Fruit fly (Drosophila melanogaster): ENCODE measurements around the gene alpha-Est6.

Gene alpha-Est6

DNA sequence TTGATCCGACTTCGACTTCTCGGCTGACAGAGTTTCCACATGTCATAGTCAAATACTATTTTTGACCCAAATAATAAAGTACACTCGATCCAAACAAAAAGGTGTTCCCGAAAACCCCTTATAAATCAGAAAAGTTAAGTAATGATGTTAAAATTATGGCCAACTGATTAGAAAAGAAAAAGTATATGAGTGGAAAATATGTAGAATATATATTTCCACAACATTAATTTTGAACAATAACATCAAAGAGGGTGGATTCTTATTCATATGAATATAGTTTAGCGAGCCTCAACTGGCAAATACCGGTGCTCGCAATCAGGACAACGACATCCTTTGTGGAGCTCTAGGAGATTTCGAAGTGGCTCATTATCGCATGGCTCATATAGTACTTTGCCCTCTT is at the start of gene alpha-Est6:
Gene alpha-Est6, minus strand, starts transcription at position 101 of the 400 bp plus-strand sequence.
- TF ChIP-seq CG12605 (GFP tag; IDR thresholded peaks at IDR 0.05) (no peak), CG34367 (tag; optimal IDR thresholded peaks at IDR 0.05) (no peak), Ets98B (GFP tag; IDR thresholded peaks at IDR 0.05) (no peak), CG8159 (tag; optimal IDR thresholded peaks at IDR 0.05) (no peak), CG10348 (GFP tag; IDR thresholded peaks at IDR 0.05) (no peak), CG4496 (GFP tag; IDR thresholded peaks at IDR 0.05) (no peak)

DNA sequence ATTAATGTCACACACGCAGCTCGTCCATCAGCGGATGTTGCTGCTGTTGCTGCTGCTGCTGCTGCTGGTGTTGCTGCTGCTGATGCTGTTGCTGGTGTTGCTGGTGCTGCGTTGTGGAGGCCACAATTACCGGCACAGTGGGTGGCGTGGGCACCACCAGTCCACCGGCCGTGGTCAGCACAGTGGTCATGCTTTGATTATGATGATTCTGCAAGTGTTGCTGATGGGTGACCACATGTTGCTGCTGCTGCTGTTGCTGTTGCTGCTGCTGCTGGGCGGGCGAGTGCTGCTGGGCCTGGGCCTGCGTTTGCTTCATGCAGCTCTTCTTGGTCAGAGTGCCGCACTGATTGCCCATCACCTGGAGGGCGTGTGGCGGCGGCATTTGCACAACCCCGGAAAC is 43.7 kb upstream of the alpha-Est6 start:
- no peak for TF ChIP-seq fd96Ca (GFP tag; IDR thresholded peaks at IDR 0.05)
- no peak for TF ChIP-seq Pif1B (GFP tag; optimal IDR thresholded peaks at IDR 0.05)
- TF ChIP-seq CG4496 (GFP tag; IDR thresholded peaks at IDR 0.05): no peak
- no peak for TF ChIP-seq CG9948 (tag; optimal IDR thresholded peaks at IDR 0.05)
- no peak for TF ChIP-seq EcR (GFP tag; optimal IDR thresholded peaks at IDR 0.05)
- TF ChIP-seq CG34367 (tag; optimal IDR thresholded peaks at IDR 0.05): no peak
- no peak for TF ChIP-seq CG15710 (tag; optimal IDR thresholded peaks at IDR 0.05)
- no peak for TF ChIP-seq Ets98B (GFP tag; IDR thresholded peaks at IDR 0.05)
- no peak for TF ChIP-seq CG17806 (tag; optimal IDR thresholded peaks at IDR 0.05)
- no peak for TF ChIP-seq CG8301 (tag; optimal IDR thresholded peaks at IDR 0.05)
- no peak for TF ChIP-seq D1 (tag; optimal IDR thresholded peaks at IDR 0.05)
- TF ChIP-seq CG14655 (GFP tag; optimal IDR thresholded peaks at IDR 0.05): no peak
- TF ChIP-seq CG8159 (tag; optimal IDR thresholded peaks at IDR 0.05): no peak
- no peak for TF ChIP-seq CG12605 (GFP tag; IDR thresholded peaks at IDR 0.05)
- no peak for TF ChIP-seq CG10348 (GFP tag; IDR thresholded peaks at IDR 0.05)
- TF ChIP-seq Pif1A (GFP tag; optimal IDR thresholded peaks at IDR 0.05): no peak
- no peak for TF ChIP-seq CG32121 (GFP tag; IDR thresholded peaks at IDR 0.05)

DNA sequence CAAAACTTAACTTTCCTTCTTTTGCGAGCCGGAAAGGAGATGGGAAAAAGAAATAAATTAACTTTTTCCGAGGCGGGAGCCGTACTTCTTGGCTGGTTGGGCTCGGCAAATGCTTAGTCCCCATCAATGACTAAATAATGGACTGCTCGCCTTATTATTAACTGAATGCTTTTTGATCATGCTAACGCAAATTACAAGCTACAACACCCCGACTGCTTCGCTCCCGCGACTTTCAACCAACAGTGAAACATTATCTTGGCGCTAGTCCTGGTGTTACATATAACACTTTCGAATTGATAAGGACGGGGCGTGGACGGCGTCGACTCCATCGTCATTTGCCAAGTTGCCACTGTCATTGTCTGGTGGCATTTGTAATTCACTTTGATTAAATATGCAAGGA is 23.1 kb upstream of the alpha-Est6 start, which contains the start of gene CG45545:
Gene CG45545, plus strand, starts transcription at position 301 of the 400 bp plus-strand sequence.
- no peak for TF ChIP-seq CG13204 (GFP tag; optimal IDR thresholded peaks at IDR 0.05)
- no peak for TF ChIP-seq CG17806 (tag; optimal IDR thresholded peaks at IDR 0.05)
- TF ChIP-seq CG8301 (tag; optimal IDR thresholded peaks at IDR 0.05): no peak
- TF ChIP-seq CG9948 (tag; optimal IDR thresholded peaks at IDR 0.05): no peak
- no peak for TF ChIP-seq rn (GFP tag; IDR thresholded peaks at IDR 0.05)
- TF ChIP-seq CG32121 (GFP tag; IDR thresholded peaks at IDR 0.05): no peak
- TF ChIP-seq Pif1B (GFP tag; optimal IDR thresholded peaks at IDR 0.05): no peak
- no peak for TF ChIP-seq CG10348 (GFP tag; IDR thresholded peaks at IDR 0.05)
- no peak for TF ChIP-seq CG15710 (tag; optimal IDR thresholded peaks at IDR 0.05)
- TF ChIP-seq Ets98B (GFP tag; IDR thresholded peaks at IDR 0.05): no peak
- TF ChIP-seq CG8159 (tag; optimal IDR thresholded peaks at IDR 0.05): no peak
- no peak for TF ChIP-seq CG4496 (GFP tag; IDR thresholded peaks at IDR 0.05)
- TF ChIP-seq fd96Ca (GFP tag; IDR thresholded peaks at IDR 0.05): no peak
- no peak for TF ChIP-seq Snoo (tag; optimal IDR thresholded peaks at IDR 0.05)
- no peak for TF ChIP-seq EcR (GFP tag; optimal IDR thresholded peaks at IDR 0.05)
- no peak for TF ChIP-seq CG14655 (GFP tag; optimal IDR thresholded peaks at IDR 0.05)

DNA sequence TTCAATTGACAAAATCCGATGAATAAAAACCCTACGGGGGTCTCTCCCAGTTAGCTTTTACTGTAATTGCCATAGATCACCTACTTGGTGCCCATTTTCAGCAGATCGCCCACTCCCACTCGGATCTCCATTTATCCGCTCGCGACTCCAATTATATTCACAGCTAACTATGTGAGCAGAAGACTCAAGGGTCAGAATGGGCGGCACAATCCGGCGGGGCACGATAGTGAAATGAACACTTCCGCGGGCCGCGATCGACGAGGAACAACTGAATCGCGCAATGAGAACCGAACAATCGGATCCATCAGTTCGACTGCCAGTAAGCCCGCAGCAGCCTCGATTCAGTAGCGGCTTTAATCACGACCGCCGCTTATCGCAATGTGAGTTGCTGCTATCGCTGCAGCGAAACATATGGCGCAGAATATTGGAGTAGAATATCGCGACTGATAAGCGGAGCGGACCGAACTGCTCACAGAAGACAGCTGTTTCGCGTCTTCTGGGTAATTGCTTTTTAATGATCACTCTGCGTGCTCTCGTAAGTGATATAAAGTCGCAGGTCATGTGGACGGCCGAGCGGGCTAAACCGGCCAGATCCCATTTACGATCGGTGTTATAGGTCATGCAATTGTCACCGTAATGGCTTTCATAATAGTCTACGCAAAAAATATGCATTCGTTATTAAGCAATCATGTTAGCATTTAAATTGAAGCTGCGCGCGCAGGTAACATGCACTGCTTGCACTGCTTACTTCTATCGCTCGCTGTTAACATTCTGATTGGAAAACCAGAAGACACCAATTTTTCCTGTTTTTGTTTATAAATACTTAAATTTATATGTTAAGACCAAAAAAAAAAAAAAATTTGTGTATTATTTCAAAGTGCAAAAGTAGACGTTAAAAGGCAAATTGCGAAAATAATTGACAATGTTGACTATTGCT is 20.5 kb upstream of the alpha-Est6 start, which contains the start of gene alpha-Est1:
Gene alpha-Est1, minus strand, starts transcription at position 317 of the 937 bp plus-strand sequence.
- TF ChIP-seq CG32121 (GFP tag; IDR thresholded peaks at IDR 0.05): no peak; the same call in 1 of the 2 replicates
- no peak for TF ChIP-seq Pif1A (GFP tag; optimal IDR thresholded peaks at IDR 0.05)
- peak; percentile 13 for TF ChIP-seq CG14655 (GFP tag; optimal IDR thresholded peaks at IDR 0.05)
- TF ChIP-seq CG12605 (GFP tag; IDR thresholded peaks at IDR 0.05): no peak
- TF ChIP-seq EcR (GFP tag; optimal IDR thresholded peaks at IDR 0.05): no peak
- TF ChIP-seq fd96Ca (GFP tag; IDR thresholded peaks at IDR 0.05): peak; percentile 43; the same call in 1 of the 3 replicates
- TF ChIP-seq rn (GFP tag; IDR thresholded peaks at IDR 0.05): no peak
- TF ChIP-seq Snoo (tag; optimal IDR thresholded peaks at IDR 0.05): no peak
- TF ChIP-seq CG8301 (tag; optimal IDR thresholded peaks at IDR 0.05): no peak
- TF ChIP-seq CG34367 (tag; optimal IDR thresholded peaks at IDR 0.05): no peak
- no peak for TF ChIP-seq CG9948 (tag; optimal IDR thresholded peaks at IDR 0.05)
- no peak for TF ChIP-seq CG15710 (tag; optimal IDR thresholded peaks at IDR 0.05)
- no peak for TF ChIP-seq CG10348 (GFP tag; IDR thresholded peaks at IDR 0.05)
- peak; percentile 24; the same call in 1 of the 2 replicates for TF ChIP-seq Ets98B (GFP tag; IDR thresholded peaks at IDR 0.05)
- TF ChIP-seq CG8159 (tag; optimal IDR thresholded peaks at IDR 0.05): no peak
- TF ChIP-seq CG4496 (GFP tag; IDR thresholded peaks at IDR 0.05): no peak; the same call in 2 of the 3 replicates
- TF ChIP-seq D1 (tag; optimal IDR thresholded peaks at IDR 0.05): no peak

DNA sequence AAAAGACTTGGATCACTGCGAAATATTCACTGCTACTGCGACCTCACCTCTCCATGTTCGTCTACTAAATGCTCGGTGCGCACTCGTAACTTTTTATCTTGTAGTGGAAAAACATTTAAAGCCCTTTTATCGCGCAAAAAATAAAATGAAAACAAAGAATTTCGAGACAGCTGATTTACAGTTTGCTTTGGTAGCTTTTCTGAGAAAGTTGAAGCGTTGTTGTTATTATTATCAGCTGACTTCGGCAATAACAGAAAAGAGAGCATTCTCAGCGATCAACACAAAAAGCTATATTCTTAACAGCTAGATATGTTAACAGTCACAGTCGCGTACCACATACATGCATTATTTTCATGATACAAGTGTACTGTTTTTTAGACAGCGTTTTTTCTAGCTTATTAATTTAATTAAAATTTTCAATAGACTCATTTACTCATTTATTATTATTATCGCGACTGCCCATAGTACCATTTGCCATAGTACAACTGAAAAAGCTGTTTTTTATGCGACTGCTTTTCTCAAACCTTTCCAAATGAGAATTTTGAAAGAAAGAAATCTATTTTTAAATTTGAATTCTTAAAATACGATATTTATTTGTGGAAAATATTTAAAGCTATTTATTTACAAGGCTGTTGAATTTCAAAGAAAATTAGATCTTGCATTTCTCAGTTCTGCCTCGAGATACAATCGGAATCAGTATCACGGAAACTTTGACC is 12.7 kb upstream of the alpha-Est6 start, which contains the start of the genes alpha-Est3 and alpha-Est2:
Gene alpha-Est3, minus strand, starts transcription at position 487 of the 716 bp plus-strand sequence.
Gene alpha-Est2, plus strand, starts transcription at position 666 of the 716 bp plus-strand sequence.
- no peak for TF ChIP-seq CG4496 (GFP tag; IDR thresholded peaks at IDR 0.05)
- TF ChIP-seq fd96Ca (GFP tag; IDR thresholded peaks at IDR 0.05): no peak
- TF ChIP-seq Pif1B (GFP tag; optimal IDR thresholded peaks at IDR 0.05): no peak
- TF ChIP-seq Snoo (tag; optimal IDR thresholded peaks at IDR 0.05): no peak
- no peak for TF ChIP-seq Pif1A (GFP tag; optimal IDR thresholded peaks at IDR 0.05)
- no peak for TF ChIP-seq CG13204 (GFP tag; optimal IDR thresholded peaks at IDR 0.05)

Measured in whole organism, pupa.